Fruit fly (Drosophila melanogaster): ENCODE results near the gene alphaTub84D.
A peak's percentile ranks its signal among the peaks of the same experiment; 100 is the strongest.

alphaTub84D gene

dm6 chr3R:7519356-7519755 lies 11.2 kb upstream of the alphaTub84D start, which contains the start of gene Ubc84D:
Ubc84D (minus strand) TSS chr3R:7519456.
- TF ChIP-seq OdsH (GFP tag; optimal IDR thresholded peaks at IDR 0.05) (no peak), CG3919 (GFP tag; optimal IDR thresholded peaks at IDR 0.05) (no peak), fd59A (GFP tag; optimal IDR thresholded peaks at IDR 0.05) (no peak)

dm6 chr3R:7522266-7522955 lies 8.1 kb upstream of the alphaTub84D start:
- TF ChIP-seq CG6276 (GFP tag; optimal IDR thresholded peaks at IDR 0.05), result peak; percentile 70
- TF ChIP-seq svp (GFP tag), result peak; percentile 91
- TF ChIP-seq Hr4 (GFP tag; optimal IDR thresholded peaks at IDR 0.05), result no peak
- TF ChIP-seq fkh (GFP tag; optimal IDR thresholded peaks at IDR 0.05), result peak; percentile 20

dm6 chr3R:7523594-7523993 lies 7.0 kb upstream of the alphaTub84D start, which contains the start of gene alpha-Est7:
alpha-Est7 (minus strand) TSS chr3R:7523753.
- TF ChIP-seq spab (GFP tag; optimal IDR thresholded peaks at IDR 0.05), result no peak
- peak; percentile 80 for TF ChIP-seq svp (GFP tag)
- peak; percentile 32 for TF ChIP-seq vri (GFP tag; optimal IDR thresholded peaks at IDR 0.05)
- TF ChIP-seq Eip78C (GFP tag), result peak; percentile 29

dm6 chr3R:7524160-7524559 lies 6.4 kb upstream of the alphaTub84D start:
- no peak for TF ChIP-seq Eip75B (GFP tag; optimal IDR thresholded peaks at IDR 0.05)
- TF ChIP-seq dac (GFP tag; optimal IDR thresholded peaks at IDR 0.05), result no peak
- no peak for TF ChIP-seq esn (GFP tag; optimal IDR thresholded peaks at IDR 0.05)
- TF ChIP-seq CG32006 (GFP tag; optimal IDR thresholded peaks at IDR 0.05), result no peak
- peak; percentile 93 for TF ChIP-seq fkh (GFP tag; optimal IDR thresholded peaks at IDR 0.05)
- no peak for TF ChIP-seq CG6792 (GFP tag; optimal IDR thresholded peaks at IDR 0.05)
- TF ChIP-seq Sox102F (GFP tag; optimal IDR thresholded peaks at IDR 0.05), result no peak

dm6 chr3R:7528677-7529076 lies 1.9 kb upstream of the alphaTub84D start, which contains the start of gene alpha-Est6:
alpha-Est6 (minus strand) TSS chr3R:7528777.
- no peak for TF ChIP-seq Hr39 (GFP tag; optimal IDR thresholded peaks at IDR 0.05)

- peak; percentile 5 for TF ChIP-seq vri (GFP tag; optimal IDR thresholded peaks at IDR 0.05)
- TF ChIP-seq CG10631 (GFP tag; optimal IDR thresholded peaks at IDR 0.05), result no peak
Measured at dm6 chr3R:7535606-7536005, 5.1 kb downstream of the alphaTub84D start.

dm6 chr3R:7536281-7536680 lies 5.7 kb downstream of the alphaTub84D start, which contains the start of gene alpha-Est5:
alpha-Est5 (minus strand) TSS chr3R:7536390.
- TF ChIP-seq Hr4 (GFP tag; optimal IDR thresholded peaks at IDR 0.05) (no peak), vri (GFP tag; optimal IDR thresholded peaks at IDR 0.05) (peak; percentile 10), svp (GFP tag) (peak; percentile 76)

- TF ChIP-seq dac (GFP tag; optimal IDR thresholded peaks at IDR 0.05) (no peak), CG11294 (GFP tag; IDR thresholded peaks at IDR 0.05) (no peak), pdm3 (GFP tag; optimal IDR thresholded peaks at IDR 0.05) (no peak), CG3919 (GFP tag; optimal IDR thresholded peaks at IDR 0.05) (no peak), vri (GFP tag; optimal IDR thresholded peaks at IDR 0.05) (peak; percentile 60), CG16779 (tag; optimal IDR thresholded peaks at IDR 0.05) (no peak)
Measured at dm6 chr3R:7538435-7538834, 7.9 kb downstream of the alphaTub84D start, which contains the start of gene alpha-Est4. alpha-Est4 (minus strand) TSS chr3R:7538615.

dm6 chr3R:7541145-7541860 lies 10.8 kb downstream of the alphaTub84D start, which contains the start of the genes alpha-Est3 and alpha-Est2:
alpha-Est3 (minus strand) TSS chr3R:7541631.
alpha-Est2 (plus strand) TSS chr3R:7541810.
- TF ChIP-seq net (GFP tag; optimal IDR thresholded peaks at IDR 0.05), result no peak
- TF ChIP-seq vri (GFP tag; optimal IDR thresholded peaks at IDR 0.05), result peak; percentile 31
